Fruit fly (Drosophila melanogaster) whole organism, embryonic: Measurements from ENCODE around the gene CG14915.

Experiments used
- Asciz ChIP-seq: fragments of 200-800 bp; sonication (Bioruptor generic); optimal IDR thresholded peaks from 2 replicates; lab custom pipeline; 2017; ENCODE audit warnings: missing biosample characterization, mild to moderate bottlenecking, missing genetic modification characterization, missing genetic modification reagents
- Atf3 ChIP-seq: fragments of 200-800 bp; sonication (Bioruptor generic); optimal IDR thresholded peaks from 3 replicates; lab custom pipeline; 2016; ENCODE audit warnings: missing biosample characterization, missing genetic modification characterization
- CG11723 ChIP-seq: fragments of 200-800 bp; sonication (Bioruptor generic); optimal IDR thresholded peaks from 2 replicates; lab custom pipeline; 2017; ENCODE audit warnings: missing biosample characterization, mild to moderate bottlenecking, missing genetic modification characterization
- CG14710 ChIP-seq: fragments of 200-800 bp; sonication (Bioruptor generic); optimal IDR thresholded peaks from 3 replicates; lab custom pipeline; 2019; ENCODE audit warnings: missing biosample characterization, mild to moderate bottlenecking, missing genetic modification characterization, moderate library complexity
- CG1529 ChIP-seq: fragments of 200-800 bp; sonication (Bioruptor generic); optimal IDR thresholded peaks from 3 replicates; lab custom pipeline; 2018; ENCODE audit warnings: missing biosample characterization, missing genetic modification characterization
- CG16815 ChIP-seq: fragments of 200-800 bp; sonication (Bioruptor generic); optimal IDR thresholded peaks from 3 replicates; lab custom pipeline; 2017; ENCODE audit warnings: missing biosample characterization, mild to moderate bottlenecking, missing genetic modification characterization
- CG17829 ChIP-seq: fragments of 200-800 bp; optimal IDR thresholded peaks from 2 replicates; lab custom pipeline; 2019; ENCODE audit warnings: missing biosample characterization, mild to moderate bottlenecking, missing genetic modification characterization, moderate library complexity
- CG18476 ChIP-seq: fragments of 200-800 bp; sonication (Bioruptor generic); optimal IDR thresholded peaks from 2 replicates; lab custom pipeline; 2016; ENCODE audit warnings: missing biosample characterization, mild to moderate bottlenecking, missing genetic modification characterization
- CG18764 ChIP-seq: fragments of 200-800 bp; sonication (Bioruptor generic); optimal IDR thresholded peaks from 3 replicates; lab custom pipeline; 2016; ENCODE audit warnings: missing biosample characterization, missing genetic modification characterization
- CG32767 ChIP-seq: fragments of 200-800 bp; sonication (Bioruptor generic); IDR thresholded peaks from 2 replicates; pipeline ENCODE4 v1.3.6; 2022; ENCODE audit warnings: missing biosample characterization, missing genetic modification characterization
- CG33213 ChIP-seq: fragments of 200-800 bp; sonication (Bioruptor generic); optimal IDR thresholded peaks from 3 replicates; lab custom pipeline; 2016; ENCODE audit warnings: missing biosample characterization, missing genetic modification characterization
- CG3726 ChIP-seq: fragments of 200-800 bp; sonication (Bioruptor generic); IDR thresholded peaks from 3 replicates; pipeline ENCODE4, ENCODE4 v1.3.6; 2022; ENCODE audit warnings: missing biosample characterization, missing genetic modification characterization
- CG4282 ChIP-seq: fragments of 200-800 bp; sonication (Bioruptor generic); optimal IDR thresholded peaks from 2 replicates; lab custom pipeline; 2016; ENCODE audit warnings: missing biosample characterization, missing genetic modification characterization
- CG43689 ChIP-seq: fragments of 200-800 bp; sonication (Bioruptor generic); IDR thresholded peaks from 2 replicates; pipeline ENCODE4 v1.3.6; 2022; ENCODE audit warnings: missing biosample characterization, missing genetic modification characterization
- CG4854 ChIP-seq: fragments of 200-800 bp; sonication (Bioruptor generic); optimal IDR thresholded peaks from 2 replicates; lab custom pipeline; 2016; ENCODE audit warnings: missing biosample characterization, missing genetic modification characterization, inconsistent platforms
- CG6254 ChIP-seq: fragments of 200-800 bp; sonication (Bioruptor generic); optimal IDR thresholded peaks from 3 replicates; lab custom pipeline; 2017; ENCODE audit warnings: mild to moderate bottlenecking, missing biosample characterization, missing genetic modification reagents, missing genetic modification characterization
- Chrac-16 ChIP-seq: fragments of 200-800 bp; sonication (Bioruptor generic); optimal IDR thresholded peaks from 3 replicates; lab custom pipeline; 2016; ENCODE audit warnings: missing biosample characterization, missing genetic modification characterization
- CrebB ChIP-seq: fragments of 200-800 bp; sonication (Bioruptor generic); optimal IDR thresholded peaks from 3 replicates; lab custom pipeline; 2018; ENCODE audit warnings: missing biosample characterization, mild to moderate bottlenecking, missing genetic modification characterization
- Dad ChIP-seq: fragments of 200-800 bp; sonication (Bioruptor generic); optimal IDR thresholded peaks from 3 replicates; lab custom pipeline; 2016; ENCODE audit warnings: missing biosample characterization, missing genetic modification characterization
- Dip2 ChIP-seq: fragments of 200-800 bp; sonication (Bioruptor generic); IDR thresholded peaks from 2 replicates; pipeline ENCODE4 v1.3.6; 2022; ENCODE audit warnings: missing biosample characterization, missing genetic modification characterization
- E2f2 ChIP-seq: fragments of 200-800 bp; sonication (Bioruptor generic); IDR thresholded peaks from 2 replicates; pipeline ENCODE4 v1.3.6; 2022; ENCODE audit warnings: missing biosample characterization, missing genetic modification characterization
- Fer1 ChIP-seq: fragments of 200-800 bp; sonication (Bioruptor generic); optimal IDR thresholded peaks from 2 replicates; lab custom pipeline; 2017; ENCODE audit warnings: missing biosample characterization, mild to moderate bottlenecking, missing genetic modification characterization
- HLH54F ChIP-seq: fragments of 200-800 bp; sonication (Bioruptor generic); optimal IDR thresholded peaks from 3 replicates; lab custom pipeline; 2016; ENCODE audit warnings: missing biosample characterization, missing genetic modification characterization
- Lhr ChIP-seq: fragments of 200-800 bp; sonication (Bioruptor generic); optimal IDR thresholded peaks from 3 replicates; lab custom pipeline; 2017; ENCODE audit warnings: mild to moderate bottlenecking, missing biosample characterization, missing genetic modification reagents, missing genetic modification characterization
- MESR4 ChIP-seq: fragments of 200-800 bp; sonication (Bioruptor generic); optimal IDR thresholded peaks from 2 replicates; lab custom pipeline; 2018; ENCODE audit warnings: missing biosample characterization, mild to moderate bottlenecking, missing genetic modification characterization, moderate library complexity
- NC2α ChIP-seq: fragments of 200-800 bp; sonication (Bioruptor generic); optimal IDR thresholded peaks from 2 replicates; lab custom pipeline; 2016; ENCODE audit warnings: missing biosample characterization, missing genetic modification characterization
- NfI ChIP-seq: fragments of 200-800 bp; sonication (Bioruptor generic); optimal IDR thresholded peaks from 3 replicates; lab custom pipeline; 2018; ENCODE audit warnings: missing biosample characterization, mild to moderate bottlenecking, missing genetic modification characterization, moderate library complexity
- Sox102F ChIP-seq: fragments of 200-800 bp; sonication (Bioruptor generic); optimal IDR thresholded peaks from 2 replicates; lab custom pipeline; 2018; ENCODE audit warnings: missing biosample characterization, mild to moderate bottlenecking, missing genetic modification characterization, moderate library complexity
- Sry-δ ChIP-seq: fragments of 200-800 bp; sonication (Bioruptor generic); optimal IDR thresholded peaks from 2 replicates; lab custom pipeline; 2016; ENCODE audit warnings: missing biosample characterization, missing genetic modification characterization
- Tbp ChIP-seq: fragments of >200 bp; optimal IDR thresholded peaks from 2 replicates; lab custom pipeline; 2018; ENCODE audit warnings: missing biosample characterization, missing genetic modification characterization
- Usf ChIP-seq: fragments of 200-800 bp; sonication (Bioruptor generic); optimal IDR thresholded peaks from 2 replicates; lab custom pipeline; 2017; ENCODE audit warnings: missing genotype, missing biosample characterization, missing genetic modification characterization
- Xbp1 ChIP-seq: fragments of 200-800 bp; sonication (Bioruptor generic); optimal IDR thresholded peaks from 3 replicates; lab custom pipeline; 2016; ENCODE audit warnings: missing biosample characterization, mild to moderate bottlenecking, missing genetic modification characterization
- abd-A ChIP-seq: fragments of 200-800 bp; sonication (Bioruptor generic); optimal IDR thresholded peaks from 3 replicates; lab custom pipeline; 2019; ENCODE audit warnings: missing biosample characterization, mild to moderate bottlenecking, missing genetic modification characterization, moderate library complexity
- bab2 ChIP-seq: fragments of 200-800 bp; sonication (Bioruptor generic); optimal IDR thresholded peaks from 2 replicates; lab custom pipeline; 2016; ENCODE audit warnings: missing biosample characterization, missing genetic modification characterization
- chn ChIP-seq: fragments of 200-800 bp; sonication (Bioruptor generic); optimal IDR thresholded peaks from 2 replicates; lab custom pipeline; 2016; ENCODE audit warnings: missing biosample characterization, missing genetic modification characterization
- ci ChIP-seq: fragments of 200-800 bp; sonication (Bioruptor generic); IDR thresholded peaks from 3 replicates; pipeline ENCODE4 v1.3.6; 2022; ENCODE audit warnings: missing biosample characterization, missing genetic modification characterization
- da ChIP-seq: fragments of 200-800 bp; sonication (Bioruptor generic); optimal IDR thresholded peaks from 2 replicates; lab custom pipeline; 2016; ENCODE audit warnings: missing biosample characterization, missing genetic modification characterization
- esg ChIP-seq: fragments of 200-800 bp; sonication (Bioruptor generic); conservative IDR thresholded peaks from 2 replicates; pipeline ENCODE4 v1.3.6; 2022; ENCODE audit warnings: missing biosample characterization, missing genetic modification characterization
- gsb-n ChIP-seq: fragments of 200-800 bp; sonication (Bioruptor generic); optimal IDR thresholded peaks from 3 replicates; lab custom pipeline; 2018; ENCODE audit warnings: missing biosample characterization, mild to moderate bottlenecking, missing genetic modification characterization
- h ChIP-seq: fragments of >200 bp; optimal IDR thresholded peaks from 2 replicates; lab custom pipeline; 2017
- jumu ChIP-seq: fragments of 200-800 bp; sonication (Bioruptor generic); optimal IDR thresholded peaks from 3 replicates; lab custom pipeline; 2016; ENCODE audit warnings: missing biosample characterization, missing genetic modification characterization
- klu ChIP-seq: fragments of 200-800 bp; sonication (Bioruptor generic); IDR thresholded peaks from 2 replicates; pipeline ENCODE4 v1.3.6; 2022; ENCODE audit warnings: missing biosample characterization, missing genetic modification characterization
- org-1 ChIP-seq: fragments of 200-800 bp; sonication (Bioruptor generic); optimal IDR thresholded peaks from 2 replicates; lab custom pipeline; 2017; ENCODE audit warnings: missing biosample characterization, missing genetic modification characterization
- sima ChIP-seq: fragments of 200-800 bp; sonication (Bioruptor generic); optimal IDR thresholded peaks from 2 replicates; lab custom pipeline; 2016; ENCODE audit warnings: missing biosample characterization, missing genetic modification characterization
- ssp ChIP-seq: fragments of 200-800 bp; sonication (Bioruptor generic); IDR thresholded peaks from 2 replicates; pipeline ENCODE4 v1.3.6; 2022; ENCODE audit warnings: missing biosample characterization, missing genetic modification characterization
- sug ChIP-seq: fragments of 200-800 bp; optimal IDR thresholded peaks from 2 replicates; lab custom pipeline; 2019; ENCODE audit warnings: missing biosample characterization, mild to moderate bottlenecking, missing genetic modification characterization, moderate library complexity
- tin ChIP-seq: fragments of 200-800 bp; sonication (Bioruptor generic); optimal IDR thresholded peaks from 3 replicates; lab custom pipeline; 2016; ENCODE audit warnings: missing biosample characterization, missing genetic modification characterization
- tup ChIP-seq: fragments of 200-800 bp; sonication (Bioruptor generic); optimal IDR thresholded peaks from 2 replicates; lab custom pipeline; 2016; ENCODE audit warnings: missing biosample characterization, mild to moderate bottlenecking, missing genetic modification characterization, moderate library complexity
- usp ChIP-seq: fragments of >200 bp; optimal IDR thresholded peaks from 2 replicates; lab custom pipeline; 2017; ENCODE audit warnings: missing biosample characterization, missing genetic modification characterization
- vfl ChIP-seq: fragments of 200-800 bp; sonication (Bioruptor generic); optimal IDR thresholded peaks from 2 replicates; lab custom pipeline; 2016; ENCODE audit warnings: missing biosample characterization, missing genetic modification characterization

The CG14915 gene

DNA sequence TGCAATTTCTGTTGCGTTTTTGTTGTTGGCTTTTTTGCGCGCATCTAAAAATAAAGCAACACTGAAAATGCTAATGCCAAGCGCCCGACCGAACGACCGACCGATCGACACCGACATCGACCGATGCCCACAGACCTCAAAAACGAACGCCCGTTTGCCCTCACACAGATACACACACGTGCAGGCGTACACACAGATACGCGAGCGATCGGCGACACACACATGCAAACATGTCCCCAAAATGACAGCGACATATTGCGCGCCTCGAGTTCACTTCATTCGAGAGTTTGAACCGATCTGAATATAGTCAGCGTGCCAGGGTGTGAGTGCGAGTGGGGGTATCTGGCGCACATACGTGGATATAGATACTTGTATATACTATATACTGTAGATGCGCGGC, 9.7 kb upstream of the CG14915 start (continued):
- TF ChIP-seq Fer1: no peak
- no peak for TF ChIP-seq Chrac-16
- TF ChIP-seq CG32767: no peak
- no peak for TF ChIP-seq ssp
- TF ChIP-seq sug (tag; lab: Kevin White, UChicago): peak; percentile 1
- no peak for TF ChIP-seq h (lab: Kevin White, UChicago)
- no peak for TF ChIP-seq CG1529 (GFP tag; lab: Kevin White, UChicago)
- no peak for TF ChIP-seq tup (GFP tag; lab: Kevin White, UChicago)
- no peak for TF ChIP-seq sima (GFP tag; lab: Kevin White, UChicago)
- TF ChIP-seq CG6254 (GFP tag; lab: Kevin White, UChicago): no peak
- no peak for TF ChIP-seq CG3726 (GFP tag; lab: Robert Waterston, UW)
- no peak for TF ChIP-seq CG18476 (GFP tag; lab: Kevin White, UChicago)
- no peak for TF ChIP-seq Sox102F (GFP tag; lab: Kevin White, UChicago)
- TF ChIP-seq ci (GFP tag; lab: Robert Waterston, UW): 0 out of 3 replicates have a peak, but pooled peaks have one; percentile 16
- TF ChIP-seq MESR4 (GFP tag; lab: Kevin White, UChicago): no peak
- no peak for TF ChIP-seq NC2α
- no peak for TF ChIP-seq CG11723 (GFP tag; lab: Kevin White, UChicago)
- no peak for TF ChIP-seq usp (GFP tag; lab: Kevin White, UChicago)
- TF ChIP-seq Dip2: no peak
- TF ChIP-seq Dad (GFP tag; lab: Kevin White, UChicago): no peak
- no peak for TF ChIP-seq tin
- TF ChIP-seq jumu (GFP tag; lab: Kevin White, UChicago): no peak
- TF ChIP-seq NfI: no peak

DNA sequence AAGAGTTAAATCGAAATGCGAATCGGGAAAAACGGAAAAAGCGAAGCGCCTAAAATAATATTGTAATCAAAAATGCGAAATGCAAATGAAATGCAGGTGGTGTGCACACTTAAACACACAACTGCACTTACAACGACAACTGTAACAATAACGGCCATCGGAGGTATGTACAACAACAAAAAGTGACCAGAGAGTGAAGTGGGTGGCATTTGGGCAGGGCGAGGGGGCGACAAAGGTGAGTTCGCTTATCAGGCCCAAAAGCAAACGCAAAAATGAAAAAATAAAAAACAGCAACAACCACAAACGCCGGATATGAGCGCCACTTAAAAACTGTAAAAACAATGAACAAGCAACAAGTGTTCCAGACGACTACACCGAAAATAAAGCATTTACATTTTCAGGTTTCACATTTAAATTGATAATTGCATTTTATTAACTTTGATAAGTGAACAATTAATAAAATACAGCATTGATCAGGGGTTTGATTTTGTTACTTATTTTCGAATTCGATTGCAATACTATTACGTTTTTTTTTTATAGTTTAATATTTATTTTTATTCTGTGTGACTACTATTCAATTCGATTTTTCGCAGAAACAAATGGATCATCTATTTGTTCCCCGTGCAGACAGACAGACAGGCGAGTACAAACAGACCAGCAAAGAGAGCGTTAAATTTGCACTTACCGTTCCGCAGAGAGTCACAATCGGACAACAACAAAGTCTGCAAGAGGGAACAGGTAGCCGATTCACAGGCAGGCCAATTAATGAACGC, 5.5 kb upstream of the CG14915 start:
- no peak for TF ChIP-seq tup (GFP tag; lab: Kevin White, UChicago)
- no peak for TF ChIP-seq CG1529 (GFP tag; lab: Kevin White, UChicago)
- no peak for TF ChIP-seq CG4282 (GFP tag; lab: Kevin White, UChicago)
- no peak for TF ChIP-seq CrebB (tag; lab: Kevin White, UChicago)
- TF ChIP-seq Xbp1: no peak
- no peak for TF ChIP-seq klu (GFP tag; lab: Robert Waterston, UW)
- no peak for TF ChIP-seq gsb-n (tag; lab: Kevin White, UChicago)
- TF ChIP-seq esg (GFP tag; lab: Robert Waterston, UW): 0 out of 2 replicates have a peak, but pooled peaks have one; percentile 21
- TF ChIP-seq org-1: peak; percentile 8
- TF ChIP-seq Usf (GFP tag; lab: Kevin White, UChicago): no peak
- TF ChIP-seq abd-A (tag; lab: Kevin White, UChicago): no peak
- TF ChIP-seq vfl (GFP tag; lab: Kevin White, UChicago): no peak
- TF ChIP-seq CG14710 (tag; lab: Kevin White, UChicago): no peak
- no peak for TF ChIP-seq Sry-δ
- TF ChIP-seq CG16815 (GFP tag; lab: Kevin White, UChicago): peak; percentile 1
- no peak for TF ChIP-seq bab2 (GFP tag; lab: Kevin White, UChicago)
- 0 out of 2 replicates have a peak, but pooled peaks have one; percentile 45 for TF ChIP-seq CG43689 (GFP tag; lab: Robert Waterston, UW)
- no peak for TF ChIP-seq Tbp
- TF ChIP-seq Asciz: no peak
- no peak for TF ChIP-seq da (GFP tag; lab: Kevin White, UChicago)
- no peak for TF ChIP-seq CG33213 (GFP tag; lab: Kevin White, UChicago)
- TF ChIP-seq E2f2 (GFP tag; lab: Robert Waterston, UW): no peak
- TF ChIP-seq chn (GFP tag; lab: Kevin White, UChicago): no peak
- no peak for TF ChIP-seq Lhr (GFP tag; lab: Kevin White, UChicago)
- no peak for TF ChIP-seq HLH54F
- no peak for TF ChIP-seq CG4854 (GFP tag; lab: Kevin White, UChicago)
- TF ChIP-seq CG17829: no peak
- TF ChIP-seq Chrac-16: no peak
- TF ChIP-seq Atf3 (GFP tag; lab: Kevin White, UChicago): no peak
- no peak for TF ChIP-seq CG18764 (GFP tag; lab: Kevin White, UChicago)
